Fruit fly (Drosophila melanogaster) whole organism, wandering third instar larva: ENCODE data around the gene Cpr30B.
A peak's percentile ranks its signal among the peaks of the same experiment; 100 is the strongest.

Experiments
- Abd-B ChIP-seq: fragments of >200 bp; optimal IDR thresholded peaks from 2 replicates; lab custom pipeline; 2017; ENCODE audit warnings: missing biosample characterization, missing genetic modification characterization
- CG32264 ChIP-seq: fragments of 200-800 bp; sonication (Bioruptor generic); optimal IDR thresholded peaks from 2 replicates; lab custom pipeline; 2016; ENCODE audit warnings: missing biosample characterization, missing genetic modification characterization
- CG9705 ChIP-seq: fragments of 200-800 bp; sonication (Bioruptor generic); optimal IDR thresholded peaks from 2 replicates; lab custom pipeline; 2018; ENCODE audit warnings: missing biosample characterization, mild to moderate bottlenecking, missing genetic modification characterization
- CrebA ChIP-seq: fragments of 200-800 bp; sonication (Bioruptor generic); optimal IDR thresholded peaks from 2 replicates; lab custom pipeline; 2016; ENCODE audit warnings: missing biosample characterization, mild to moderate bottlenecking, missing genetic modification characterization, borderline replicate concordance
- Dfd ChIP-seq: fragments of >200 bp; optimal IDR thresholded peaks from 2 replicates; lab custom pipeline; 2017; ENCODE audit warnings: missing biosample characterization, missing genetic modification characterization
- Dif ChIP-seq: fragments of 200-275, 200-300 bp; sonication (Bioruptor generic); optimal IDR thresholded peaks from 2 replicates; lab custom pipeline; 2018; ENCODE audit warnings: missing biosample characterization, missing genetic modification characterization; ENCODE audit not compliant: partially characterized antibody
- GATAd ChIP-seq: sonication (Bioruptor generic); optimal IDR thresholded peaks from 2 replicates; lab custom pipeline; 2016; ENCODE audit warnings: missing biosample characterization, missing genetic modification characterization
- HLH106 ChIP-seq: fragments of 200-800 bp; optimal IDR thresholded peaks from 3 replicates; lab custom pipeline; 2019; ENCODE audit warnings: missing biosample characterization, mild to moderate bottlenecking, missing genetic modification characterization, moderate library complexity
- Hnf4 ChIP-seq: fragments of 200-800 bp; sonication (Bioruptor generic); optimal IDR thresholded peaks from 2 replicates; lab custom pipeline; 2016; ENCODE audit warnings: missing biosample characterization, mild to moderate bottlenecking, missing genetic modification characterization
- Hr78 ChIP-seq: fragments of >200 bp; optimal IDR thresholded peaks from 2 replicates; lab custom pipeline; 2017; ENCODE audit warnings: missing biosample characterization, missing genetic modification characterization
- Hr83 ChIP-seq: fragments of 200-300 bp; sonication (Bioruptor generic); optimal IDR thresholded peaks from 2 replicates; lab custom pipeline; 2016; ENCODE audit warnings: missing biosample characterization, mild to moderate bottlenecking, missing genetic modification characterization, moderate library complexity; ENCODE audit not compliant: poor library complexity, severe bottlenecking
- Jra ChIP-seq: sonication (Bioruptor generic); optimal IDR thresholded peaks from 2 replicates; lab custom pipeline; 2016; ENCODE audit warnings: missing biosample characterization, missing genetic modification characterization
- Mio ChIP-seq: sonication (Bioruptor generic); optimal IDR thresholded peaks from 2 replicates; lab custom pipeline; 2016; ENCODE audit warnings: missing biosample characterization, missing genetic modification characterization
- Myc ChIP-seq: fragments of >200 bp; optimal IDR thresholded peaks from 2 replicates; lab custom pipeline; 2017
- N ChIP-seq: fragments of >200 bp; optimal IDR thresholded peaks from 2 replicates; lab custom pipeline; 2018; ENCODE audit warnings: missing biosample characterization, missing external identifiers, missing genetic modification characterization
- OdsH ChIP-seq: fragments of 200-800 bp; sonication (Bioruptor generic); optimal IDR thresholded peaks from 2 replicates; lab custom pipeline; 2016; ENCODE audit warnings: missing biosample characterization, mild to moderate bottlenecking, missing genetic modification characterization
- Rel ChIP-seq, 2 experiments: fragments of 200-800 bp; sonication (Bioruptor generic) in 1 of 2; optimal IDR thresholded peaks; 2 replicates in 1 of 2; 3 replicates in 1 of 2; lab custom pipeline; 2016 to 2019; ENCODE audit warnings: mild to moderate bottlenecking in 2 of 2, missing biosample characterization in 2 of 2, missing genetic modification characterization in 2 of 2, moderate library complexity in 1 of 2
- Sp1 ChIP-seq: fragments of 200-800 bp; sonication (Bioruptor generic); optimal IDR thresholded peaks from 3 replicates; lab custom pipeline; 2019; ENCODE audit warnings: missing biosample characterization, mild to moderate bottlenecking, missing genetic modification characterization, moderate library complexity
- Vsx2 ChIP-seq: fragments of 200-300, 225-300 bp; sonication (Bioruptor generic); optimal IDR thresholded peaks from 2 replicates; lab custom pipeline; 2018; ENCODE audit warnings: missing biosample characterization, missing genetic modification characterization; ENCODE audit not compliant: partially characterized antibody
- br ChIP-seq: fragments of 200-800 bp; sonication (Bioruptor generic); optimal IDR thresholded peaks from 2 replicates; lab custom pipeline; 2016; ENCODE audit warnings: missing biosample characterization, missing genetic modification characterization
- brk ChIP-seq: fragments of 200-800 bp; sonication (Bioruptor generic); optimal IDR thresholded peaks from 2 replicates; lab custom pipeline; 2016; ENCODE audit warnings: missing biosample characterization, mild to moderate bottlenecking, missing genetic modification characterization
- dl ChIP-seq, 2 experiments: fragments of 175-275, 200-275 bp in 1 of 2; fragments of 200-275 bp in 1 of 2; sonication (Bioruptor generic); optimal IDR thresholded peaks; lab custom pipeline; 2018; ENCODE audit warnings: mild to moderate bottlenecking in 2 of 2, missing biosample characterization in 2 of 2, missing genetic modification characterization in 2 of 2, moderate library complexity in 2 of 2; ENCODE audit not compliant: partially characterized antibody in 2 of 2, insufficient read depth in 1 of 2
- dmrt93B ChIP-seq: fragments of 200-800 bp; sonication (Bioruptor generic); optimal IDR thresholded peaks from 2 replicates; lab custom pipeline; 2018; ENCODE audit warnings: missing biosample characterization, mild to moderate bottlenecking, missing genetic modification characterization
- dsf ChIP-seq: sonication (Bioruptor generic); optimal IDR thresholded peaks from 2 replicates; lab custom pipeline; 2016; ENCODE audit warnings: missing biosample characterization, missing genetic modification characterization, borderline replicate concordance
- ey ChIP-seq: fragments of 200-800 bp; sonication (Bioruptor generic); optimal IDR thresholded peaks from 2 replicates; lab custom pipeline; 2016; ENCODE audit warnings: missing biosample characterization, missing genetic modification characterization
- foxo ChIP-seq, 2 experiments: fragments of 200-800 bp; sonication (Bioruptor generic); optimal IDR thresholded peaks; 2 replicates in 1 of 2; 3 replicates in 1 of 2; lab custom pipeline; 2016 to 2017; ENCODE audit warnings: missing biosample characterization in 2 of 2, missing genetic modification characterization in 2 of 2
- fru ChIP-seq: fragments of 200-800 bp; sonication (Bioruptor generic); optimal IDR thresholded peaks from 3 replicates; lab custom pipeline; 2016; ENCODE audit warnings: missing biosample characterization, mild to moderate bottlenecking, missing genetic modification characterization
- h ChIP-seq: fragments of 200-800 bp; sonication (Bioruptor generic); optimal IDR thresholded peaks from 3 replicates; lab custom pipeline; 2016; ENCODE audit warnings: missing biosample characterization, mild to moderate bottlenecking, missing genetic modification characterization
- jim ChIP-seq: fragments of 175-275, 200-325 bp; sonication (Bioruptor generic); optimal IDR thresholded peaks from 2 replicates; lab custom pipeline; 2016; ENCODE audit warnings: missing biosample characterization, mild to moderate bottlenecking, missing genetic modification characterization
- lola ChIP-seq: fragments of >200 bp; optimal IDR thresholded peaks from 2 replicates; lab custom pipeline; 2017; ENCODE audit warnings: missing biosample characterization, missing genetic modification characterization
- pan ChIP-seq: fragments of >200 bp; optimal IDR thresholded peaks from 2 replicates; lab custom pipeline; 2017
- psq ChIP-seq: fragments of 200-800 bp; sonication (Bioruptor generic); optimal IDR thresholded peaks from 3 replicates; lab custom pipeline; 2017; ENCODE audit warnings: missing biosample characterization, mild to moderate bottlenecking, missing genetic modification characterization, moderate library complexity
- rgr ChIP-seq: fragments of 200-800 bp; sonication (Bioruptor generic); optimal IDR thresholded peaks from 3 replicates; lab custom pipeline; 2016; ENCODE audit warnings: missing biosample characterization, mild to moderate bottlenecking, missing genetic modification characterization
- sage ChIP-seq: fragments of 200-800 bp; sonication (Bioruptor generic); optimal IDR thresholded peaks from 2 replicates; lab custom pipeline; 2016; ENCODE audit warnings: missing biosample characterization, mild to moderate bottlenecking, missing genetic modification characterization
- sv ChIP-seq: fragments of 200-800 bp; sonication (Bioruptor generic); optimal IDR thresholded peaks from 3 replicates; lab custom pipeline; 2016; ENCODE audit warnings: missing biosample characterization, missing genetic modification characterization
- tai ChIP-seq: sonication (Bioruptor generic); optimal IDR thresholded peaks from 2 replicates; lab custom pipeline; 2016; ENCODE audit warnings: missing biosample characterization, missing genetic modification characterization
- usp ChIP-seq: fragments of >200 bp; optimal IDR thresholded peaks from 2 replicates; lab custom pipeline; 2017; ENCODE audit warnings: missing biosample characterization, missing genetic modification characterization
- woc ChIP-seq: sonication (Bioruptor generic); optimal IDR thresholded peaks from 2 replicates; lab custom pipeline; 2016; ENCODE audit warnings: missing biosample characterization, mild to moderate bottlenecking, missing genetic modification characterization

The Cpr30B gene

DNA sequence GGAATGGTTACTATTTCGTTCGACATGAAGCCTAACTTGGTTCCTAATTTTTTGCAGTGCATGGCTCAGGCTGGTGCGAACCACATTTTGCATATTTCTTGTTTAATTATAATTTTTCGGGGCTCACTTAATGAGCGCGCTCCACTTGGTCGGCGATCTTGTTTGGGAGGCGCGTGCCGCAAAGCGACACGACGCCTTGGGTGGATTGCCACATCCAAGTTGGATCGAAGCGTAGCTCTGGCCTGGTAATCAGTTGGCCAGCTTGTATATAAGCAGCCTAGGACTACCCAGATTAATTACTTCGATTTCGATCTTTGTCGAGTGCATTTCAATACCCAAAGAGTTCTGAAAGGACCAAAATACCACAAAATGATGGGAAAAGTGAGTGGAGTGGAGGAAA, at the start of gene Cpr30B:
Gene Cpr30B, plus strand, starts transcription at position 301 of the 400 bp plus-strand sequence.
- no peak for TF ChIP-seq Hnf4
- TF ChIP-seq Hr78 (GFP tag; lab: Kevin White, UChicago) = no peak
- TF ChIP-seq Myc (lab: Kevin White, UChicago) = no peak
- no peak for TF ChIP-seq OdsH
- TF ChIP-seq pan = no peak
- TF ChIP-seq br (GFP tag; lab: Kevin White, UChicago) = no peak
- no peak for TF ChIP-seq psq (GFP tag; lab: Kevin White, UChicago)
- TF ChIP-seq brk (GFP tag; lab: Kevin White, UChicago) = no peak
- no peak for TF ChIP-seq foxo (GFP tag; optimal IDR thresholded peaks at IDR 0.05; lab: Kevin White, UChicago)
- no peak for TF ChIP-seq dl (GFP tag; optimal IDR thresholded peaks at IDR 0.05; lab: Kevin White, UChicago; ENCODE audit: insufficient read depth in 1 of 2, partially characterized antibody in 2 of 2)
- no peak for TF ChIP-seq GATAd
- no peak for TF ChIP-seq CG32264 (GFP tag; lab: Kevin White, UChicago)
- no peak for TF ChIP-seq sv (GFP tag; lab: Kevin White, UChicago)
- no peak for TF ChIP-seq lola (GFP tag; lab: Kevin White, UChicago)

- TF ChIP-seq Hnf4 (no peak), Abd-B (no peak), Hr83 (GFP tag; lab: Kevin White, UChicago) (peak; percentile 19), OdsH (peak; percentile 23), h (GFP tag; lab: Kevin White, UChicago) (peak; percentile 71), Mio (GFP tag; lab: Kevin White, UChicago) (no peak), usp (GFP tag; lab: Kevin White, UChicago) (no peak), fru (GFP tag; lab: Kevin White, UChicago) (peak; percentile 63), Jra (GFP tag; lab: Kevin White, UChicago) (no peak), pan (no peak), ey (GFP tag; lab: Kevin White, UChicago) (peak; percentile 63), dl (GFP tag; optimal IDR thresholded peaks at IDR 0.05; lab: Kevin White, UChicago; ENCODE audit: insufficient read depth in 1 of 2, partially characterized antibody in 2 of 2) (no peak), brk (GFP tag; lab: Kevin White, UChicago) (peak; percentile 14), sage (GFP tag; lab: Kevin White, UChicago) (peak; percentile 10), N (GFP tag; lab: Kevin White, UChicago) (peak; percentile 32), CG32264 (GFP tag; lab: Kevin White, UChicago) (peak; percentile 11), Sp1 (peak; percentile 53), psq (GFP tag; lab: Kevin White, UChicago) (peak; percentile 97), woc (GFP tag; lab: Kevin White, UChicago) (peak; percentile 47), foxo (GFP tag; optimal IDR thresholded peaks at IDR 0.05; lab: Kevin White, UChicago) (peak in 1 of 2 experiments; percentile 59), br (GFP tag; lab: Kevin White, UChicago) (no peak), Vsx2 (GFP tag; lab: Kevin White, UChicago) (no peak), Dfd (GFP tag; lab: Kevin White, UChicago) (no peak), tai (no peak), Dif (GFP tag; lab: Kevin White, UChicago) (peak; percentile 63), GATAd (no peak), Rel (GFP tag; optimal IDR thresholded peaks at IDR 0.05; lab: Kevin White, UChicago) (no peak), Rel (tag; optimal IDR thresholded peaks at IDR 0.05; lab: Kevin White, UChicago) (peak; percentile 78), HLH106 (tag; lab: Kevin White, UChicago) (peak; percentile 73), sv (GFP tag; lab: Kevin White, UChicago) (no peak), dsf (no peak), Hr78 (GFP tag; lab: Kevin White, UChicago) (no peak), Myc (lab: Kevin White, UChicago) (no peak), dmrt93B (peak; percentile 16), rgr (GFP tag; lab: Kevin White, UChicago) (peak; percentile 16), CrebA (GFP tag; lab: Kevin White, UChicago) (no peak), lola (GFP tag; lab: Kevin White, UChicago) (no peak), jim (GFP tag; lab: Kevin White, UChicago) (peak; percentile 60), CG9705 (peak; percentile 35)
These were observed 49.1 kb upstream of the Cpr30B start for dm6 chr2L:9493375-9494263.
